Worm (Caenorhabditis elegans) whole organism, midembryonic: ENCODE data around the gene ugt-2.

Source experiments
- T22C8.4 ChIP-seq: fragments of 200-800 bp; sonication (Bioruptor generic); IDR thresholded peaks from 2 replicates; pipeline ENCODE4 v1.3.6; 2022; ENCODE audit warnings: missing genetic modification characterization, missing compliant biosample characterization
- flt-1 ChIP-seq: fragments of 200-800 bp; sonication (Bioruptor generic); IDR thresholded peaks from 2 replicates; pipeline ENCODE4 v1.3.6; 2022; ENCODE audit warnings: missing genetic modification characterization, missing compliant biosample characterization
- klf-2 ChIP-seq: fragments of 200-800 bp; sonication (Bioruptor generic); conservative IDR thresholded peaks from 2 replicates; pipeline ENCODE4 v1.3.6; 2022; ENCODE audit warnings: missing genetic modification reagents, missing genetic modification characterization, missing compliant biosample characterization
- med-1 ChIP-seq: sonication (generic microtip); optimal IDR thresholded peaks from 2 replicates; lab custom pipeline; 2017; ENCODE audit warnings: missing genetic modification characterization, mild to moderate bottlenecking, missing compliant biosample characterization, antibody characterized with exemption, missing genetic modification reagents; ENCODE audit not compliant: insufficient read depth
- ref-1 ChIP-seq: fragments of 200-800 bp; sonication (Bioruptor generic); conservative IDR thresholded peaks from 2 replicates; pipeline ENCODE4 v1.3.6; 2022; ENCODE audit warnings: missing genetic modification reagents, missing genetic modification characterization, missing compliant biosample characterization
- tab-1 ChIP-seq: fragments of 200-800 bp; sonication (Bioruptor generic); IDR thresholded peaks from 2 replicates; pipeline ENCODE4 v1.3.6; 2022; ENCODE audit warnings: missing genetic modification characterization, missing compliant biosample characterization
- ztf-23 ChIP-seq: fragments of 200-800 bp; sonication (Bioruptor generic); IDR thresholded peaks from 2 replicates; pipeline ENCODE4 v1.3.6; 2022; ENCODE audit warnings: missing genetic modification reagents, missing genetic modification characterization, missing compliant biosample characterization
- ztf-29 ChIP-seq: fragments of 200-800 bp; sonication (Bioruptor generic); IDR thresholded peaks from 2 replicates; pipeline ENCODE4 v1.3.6; 2022; ENCODE audit warnings: missing genetic modification reagents, missing genetic modification characterization, missing compliant biosample characterization

ugt-2 gene

DNA sequence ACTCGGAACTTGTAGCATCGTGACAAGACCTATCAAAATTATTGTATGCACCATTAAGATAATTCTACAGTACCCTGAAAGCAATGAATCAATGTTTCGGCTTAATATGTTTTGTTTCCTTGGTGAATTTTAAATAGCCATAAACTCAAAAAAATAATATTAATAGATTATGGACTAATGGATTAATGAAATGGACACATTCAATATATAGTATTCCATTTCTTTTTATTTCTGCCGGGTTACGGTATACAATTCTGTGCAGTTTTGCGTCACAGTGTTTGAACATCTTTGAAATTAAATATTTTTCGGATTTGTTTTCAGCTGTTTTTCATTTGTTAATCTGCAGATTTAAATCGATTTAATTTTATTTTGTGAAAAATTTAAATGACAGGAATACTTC is 38.0 kb downstream of the ugt-2 start, which contains the start of gene set-22:
Gene set-22, plus strand, starts transcription at position 301 of the 400 bp plus-strand sequence.
- TF ChIP-seq ztf-29 (no peak), med-1 (GFP tag; lab: Kevin White, UChicago) (no peak)

DNA sequence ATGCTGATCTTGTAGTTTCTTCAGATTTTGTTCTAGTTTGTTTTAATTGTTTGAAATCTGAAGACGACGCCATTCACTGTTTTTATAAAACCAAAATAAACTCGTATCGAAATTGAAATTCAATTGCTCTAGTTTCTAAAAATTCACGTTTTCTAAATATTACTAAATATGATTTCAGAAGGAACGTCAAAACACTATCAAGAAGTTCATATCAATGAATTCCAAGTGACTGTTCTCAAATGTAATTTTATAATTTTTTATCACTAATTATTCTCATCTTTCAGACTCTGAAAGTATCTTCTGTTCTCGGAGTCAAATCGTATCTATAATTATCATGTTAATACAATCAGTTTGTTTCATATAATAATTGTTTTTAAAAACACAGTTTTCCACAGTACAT is 42.1 kb downstream of the ugt-2 start, which contains the start of gene snf-10:
Gene snf-10, minus strand, starts transcription at position 101 of the 400 bp plus-strand sequence.
- TF ChIP-seq ztf-23 (GFP tag; lab: Robert Waterston, UW) (no peak), T22C8.4 (GFP tag; lab: Robert Waterston, UW) (no peak), klf-2 (no peak), ref-1 (GFP tag; lab: Robert Waterston, UW) (no peak), flt-1 (GFP tag; lab: Robert Waterston, UW) (no peak)

DNA sequence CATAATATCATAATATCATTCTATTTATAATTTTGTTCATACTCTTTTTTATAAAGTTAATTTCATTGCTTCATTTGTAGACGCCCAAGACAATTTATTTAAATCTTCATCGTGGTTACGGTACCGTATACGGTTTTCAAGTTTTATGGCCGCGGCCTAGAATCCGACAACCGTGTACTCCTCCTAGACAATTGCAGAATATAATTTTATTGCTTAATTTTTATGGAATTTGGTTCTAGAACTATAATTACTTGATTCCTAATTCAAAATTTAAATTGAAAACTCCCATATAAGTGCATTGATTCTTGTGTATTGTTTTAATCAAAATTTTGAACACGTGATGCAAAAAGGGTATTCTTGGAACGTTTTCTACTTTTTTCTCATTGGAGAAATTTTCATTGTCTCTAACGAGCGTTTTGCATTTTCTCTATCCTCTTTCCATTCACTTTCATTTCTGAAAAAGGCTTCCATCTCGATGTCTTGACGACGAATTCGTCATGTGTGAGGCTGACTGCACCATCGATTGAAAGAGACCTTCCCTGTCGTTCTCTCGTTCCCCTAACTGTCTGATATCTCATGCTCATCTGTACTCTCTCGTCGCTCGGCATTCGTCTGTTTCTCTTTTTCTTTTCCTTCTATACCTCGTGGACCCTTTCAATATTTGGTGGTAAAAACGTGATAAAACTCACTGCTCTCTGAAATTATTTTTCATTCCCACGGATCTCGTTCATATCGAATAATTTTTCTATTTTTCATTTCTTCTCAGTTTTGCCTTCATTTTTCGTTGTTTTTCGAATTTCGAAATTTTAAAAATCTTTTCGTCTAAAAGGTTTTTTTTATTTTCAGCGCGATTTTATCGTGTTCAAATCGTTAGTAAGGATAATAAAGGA is 42.8 kb downstream of the ugt-2 start, which contains the start of gene pap-1:
Gene pap-1, plus strand, starts transcription at position 840 of the 890 bp plus-strand sequence.
- TF ChIP-seq T22C8.4 (GFP tag; lab: Robert Waterston, UW), result peak; percentile 73
- TF ChIP-seq tab-1 (GFP tag; lab: Robert Waterston, UW), result no peak

DNA sequence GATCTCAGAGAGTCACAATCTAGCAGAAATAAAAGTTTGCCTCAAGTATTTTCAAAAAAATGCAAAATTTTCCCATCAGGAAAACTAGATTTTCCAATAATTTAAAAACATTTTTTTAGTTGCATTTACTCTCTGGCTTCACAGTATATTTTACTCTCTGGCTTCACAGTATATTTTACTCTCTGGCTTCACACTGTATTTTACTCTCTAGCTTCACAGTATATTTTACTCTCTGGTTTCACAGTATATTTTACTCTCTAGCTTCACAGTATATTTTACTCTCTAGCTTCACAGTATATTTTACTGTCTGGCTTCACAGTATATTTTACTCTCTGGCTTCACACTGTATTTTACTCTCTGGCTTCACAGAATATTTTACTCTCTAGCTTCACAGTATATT is 50.7 kb downstream of the ugt-2 start:
- peak; percentile 60; the same call in 1 of the 2 replicates for TF ChIP-seq flt-1 (GFP tag; lab: Robert Waterston, UW)
- 0 out of 2 replicates have a peak, but pooled peaks have one; percentile 6 for TF ChIP-seq tab-1 (GFP tag; lab: Robert Waterston, UW)
- TF ChIP-seq ref-1 (GFP tag; lab: Robert Waterston, UW), result 0 out of 2 replicates have a peak, but pooled peaks have one; percentile 53
- TF ChIP-seq ztf-29, result peak; percentile 51; the same call in 1 of the 2 replicates
- TF ChIP-seq ztf-23 (GFP tag; lab: Robert Waterston, UW), result peak; percentile 54; the same call in 1 of the 2 replicates

DNA sequence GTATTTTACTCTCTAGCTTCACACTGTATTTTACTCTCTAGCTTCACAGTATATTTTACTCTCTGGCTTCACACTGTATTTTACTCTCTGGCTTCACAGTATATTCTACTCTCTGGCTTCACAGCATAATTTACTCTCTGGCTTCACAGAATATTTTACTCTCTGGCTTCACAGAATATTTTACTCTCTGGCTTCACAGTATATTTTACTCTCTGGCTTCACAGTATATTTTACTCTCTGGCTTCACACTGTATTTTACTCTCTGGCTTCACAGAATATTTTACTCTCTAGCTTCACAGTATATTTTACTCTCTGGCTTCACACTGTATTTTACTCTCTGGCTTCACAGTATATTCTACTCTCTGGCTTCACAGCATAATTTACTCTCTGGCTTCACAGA is 51.3 kb downstream of the ugt-2 start:
- 0 out of 2 replicates have a peak, but pooled peaks have one; percentile 7 for TF ChIP-seq ref-1 (GFP tag; lab: Robert Waterston, UW)

DNA sequence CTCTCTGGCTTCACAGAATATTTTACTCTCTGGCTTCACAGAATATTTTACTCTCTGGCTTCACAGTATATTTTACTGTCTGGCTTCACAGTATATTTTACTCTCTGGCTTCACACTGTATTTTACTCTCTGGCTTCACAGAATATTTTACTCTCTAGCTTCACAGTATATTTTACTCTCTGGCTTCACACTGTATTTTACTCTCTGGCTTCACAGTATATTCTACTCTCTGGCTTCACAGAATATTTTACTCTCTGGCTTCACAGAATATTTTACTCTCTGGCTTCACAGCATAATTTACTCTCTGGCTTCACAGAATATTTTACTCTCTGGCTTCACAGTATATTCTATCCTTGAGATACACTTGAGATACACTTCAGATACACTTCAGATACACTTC is 51.8 kb downstream of the ugt-2 start:
- TF ChIP-seq flt-1 (GFP tag; lab: Robert Waterston, UW), result peak; percentile 90
- peak; percentile 61; the same call in 1 of the 2 replicates for TF ChIP-seq ref-1 (GFP tag; lab: Robert Waterston, UW)
- TF ChIP-seq ztf-23 (GFP tag; lab: Robert Waterston, UW), result peak; percentile 85
- peak; percentile 89 for TF ChIP-seq klf-2
